Fruit fly (Drosophila melanogaster): ENCODE measurements around the gene CG4199.

CG4199 gene

dm6 chrX:2083678-2084162 lies 10.4 kb upstream of the CG4199 start (continued):
- TF ChIP-seq CG6813 (GFP tag; optimal IDR thresholded peaks at IDR 0.05) (peak; percentile 66), bowl (GFP tag; IDR thresholded peaks at IDR 0.05) (peak; percentile 64), grn (GFP tag; optimal IDR thresholded peaks at IDR 0.05) (no peak), stwl (tag; optimal IDR thresholded peaks at IDR 0.05) (no peak), wdn (GFP tag; IDR thresholded peaks at IDR 0.05) (peak; percentile 75; the same call in 1 of the 2 replicates), ind (GFP tag; optimal IDR thresholded peaks at IDR 0.05) (peak; percentile 83), cwo (GFP tag; optimal IDR thresholded peaks at IDR 0.05) (peak; percentile 64), her (GFP tag; optimal IDR thresholded peaks at IDR 0.05) (peak; percentile 87), Dip3 (GFP tag; optimal IDR thresholded peaks at IDR 0.05) (peak; percentile 60), sqz (GFP tag; optimal IDR thresholded peaks at IDR 0.05) (peak; percentile 17), abd-A (tag; optimal IDR thresholded peaks at IDR 0.05) (no peak), maf-S (GFP tag; optimal IDR thresholded peaks at IDR 0.05) (peak; percentile 74), Doc3 (GFP tag; IDR thresholded peaks at IDR 0.05; ENCODE audit: partially characterized antibody) (no peak), GATAe (GFP tag; conservative IDR thresholded peaks at IDR 0.05) (no peak), Gug (GFP tag; IDR thresholded peaks at IDR 0.05) (peak; percentile 84), CG14965 (GFP tag; optimal IDR thresholded peaks at IDR 0.05; ENCODE audit: borderline replicate concordance) (peak; percentile 64), CG9215 (GFP tag; IDR thresholded peaks at IDR 0.05) (peak; percentile 50; the same call in 1 of the 2 replicates), cato (GFP tag; optimal IDR thresholded peaks at IDR 0.05; ENCODE audit: borderline replicate concordance) (peak; percentile 25), stc (GFP tag; IDR thresholded peaks at IDR 0.05) (peak; percentile 88), zfh2 (GFP tag; optimal IDR thresholded peaks at IDR 0.05) (peak; percentile 44), bcd (GFP tag; optimal IDR thresholded peaks at IDR 0.05) (peak; percentile 81), chm (GFP tag; IDR thresholded peaks at IDR 0.05) (peak; percentile 82), CG11247 (GFP tag; IDR thresholded peaks at IDR 0.05) (peak; percentile 70), CG9609 (GFP tag; optimal IDR thresholded peaks at IDR 0.05) (peak; percentile 86), CG14710 (tag; optimal IDR thresholded peaks at IDR 0.05) (peak; percentile 67), Drgx (GFP tag; IDR thresholded peaks at IDR 0.05) (peak; percentile 93), CG6175 (GFP tag; IDR thresholded peaks at IDR 0.05) (0 out of 3 replicates have a peak, but pooled peaks have one; percentile 37), onecut (GFP tag; IDR thresholded peaks at IDR 0.05) (peak; percentile 71), HLH3B (GFP tag; IDR thresholded peaks at IDR 0.05) (peak; percentile 85), dpn (GFP tag; optimal IDR thresholded peaks at IDR 0.05) (peak; percentile 85 to 91), fd64A (GFP tag; optimal IDR thresholded peaks at IDR 0.05) (peak; percentile 61), CG8944 (GFP tag; optimal IDR thresholded peaks at IDR 0.05) (peak; percentile 87), sr (GFP tag; IDR thresholded peaks at IDR 0.05) (peak; percentile 68), kah (GFP tag; optimal IDR thresholded peaks at IDR 0.05) (peak; percentile 61), CG10959 (GFP tag; IDR thresholded peaks at IDR 0.05) (peak; percentile 78), nau (GFP tag; optimal IDR thresholded peaks at IDR 0.05) (peak; percentile 93), yki (optimal IDR thresholded peaks at IDR 0.05) (peak; percentile 92), CG6854 (GFP tag; optimal IDR thresholded peaks at IDR 0.05) (peak; percentile 28), nmo (GFP tag; optimal IDR thresholded peaks at IDR 0.05) (peak; percentile 77), CG3838 (GFP tag; optimal IDR thresholded peaks at IDR 0.05) (peak; percentile 9), ash1 (GFP tag; optimal IDR thresholded peaks at IDR 0.05) (no peak), CG10321 (GFP tag; IDR thresholded peaks at IDR 0.05) (peak; percentile 34; the same call in 1 of the 2 replicates), MESR4 (GFP tag; optimal IDR thresholded peaks at IDR 0.05) (peak; percentile 13), tio (GFP tag; optimal IDR thresholded peaks at IDR 0.05) (peak; percentile 49), gsb (GFP tag; IDR thresholded peaks at IDR 0.05) (peak; percentile 72), CHES-1-like (GFP tag; optimal IDR thresholded peaks at IDR 0.05) (peak; percentile 81), klu (GFP tag; IDR thresholded peaks at IDR 0.05) (peak; percentile 63), CG13296 (GFP tag; optimal IDR thresholded peaks at IDR 0.05) (peak; percentile 55), Dfd (GFP tag; optimal IDR thresholded peaks at IDR 0.05) (no peak), Fer2 (tag; optimal IDR thresholded peaks at IDR 0.05) (no peak), eve (GFP tag; optimal IDR thresholded peaks at IDR 0.05) (no peak)

Data from whole organism, embryonic.